4 worm cellular contexts compared by ENCODE assay signal in genomic region chrIII:1614412-1614811, ce11.
TF ChIP-seq lines count a peak whose summit lies in the region.

No protein-coding gene starts in this region.

TF ChIP-seq in whole organism, L1 larva, 84 proteins besides CTCF, POLR2A, EP300 and RAD21:
- peak; percentile 99 for TF ChIP-seq blmp-1 (tag; optimal IDR thresholded peaks at IDR 0.05; lab: Kevin White, UChicago)
- TF ChIP-seq nhr-28 (tag; optimal IDR thresholded peaks at IDR 0.05; lab: Kevin White, UChicago): no peak
TF ChIP-seq in whole organism, L1 larva: peak in this region for 1.

TF ChIP-seq in whole organism, L2 larva, 48 proteins besides CTCF, POLR2A, EP300 and RAD21:
- TF ChIP-seq nhr-237 (tag; optimal IDR thresholded peaks at IDR 0.05; lab: Kevin White, UChicago) (no peak), blmp-1 (tag; optimal IDR thresholded peaks at IDR 0.05; lab: Kevin White, UChicago; ENCODE audit: insufficient read depth) (peak; percentile 35), nhr-21 (tag; optimal IDR thresholded peaks at IDR 0.05; lab: Kevin White, UChicago) (no peak), F13H6.1 (tag; optimal IDR thresholded peaks at IDR 0.05; lab: Kevin White, UChicago) (no peak)

TF ChIP-seq in whole organism, L3 larva, 47 proteins besides CTCF, POLR2A, EP300 and RAD21:
- TF ChIP-seq ceh-9 (tag; optimal IDR thresholded peaks at IDR 0.05; lab: Kevin White, UChicago): no peak
- TF ChIP-seq ceh-82 (tag; optimal IDR thresholded peaks at IDR 0.05; lab: Kevin White, UChicago): no peak
- peak; percentile 1 for TF ChIP-seq nhr-23 (tag; optimal IDR thresholded peaks at IDR 0.05; lab: Kevin White, UChicago)
- TF ChIP-seq nhr-25 (tag; optimal IDR thresholded peaks at IDR 0.05; lab: Kevin White, UChicago): peak; percentile 1
- no peak for TF ChIP-seq elt-2 (tag; optimal IDR thresholded peaks at IDR 0.05; lab: Kevin White, UChicago)
- TF ChIP-seq tbx-2 (tag; optimal IDR thresholded peaks at IDR 0.05; lab: Kevin White, UChicago): no peak
- TF ChIP-seq aly-2 (tag; optimal IDR thresholded peaks at IDR 0.05; lab: Kevin White, UChicago): no peak
TF ChIP-seq in whole organism, L3 larva: peak in this region for 2.

TF ChIP-seq in whole organism, mixed stage, embryonic, 35 proteins besides CTCF, POLR2A, EP300 and RAD21:
- TF ChIP-seq blmp-1 (tag; optimal IDR thresholded peaks at IDR 0.05; lab: Kevin White, UChicago) (peak; percentile 62), nhr-28 (tag; optimal IDR thresholded peaks at IDR 0.05; lab: Kevin White, UChicago) (no peak), nhr-76 (tag; optimal IDR thresholded peaks at IDR 0.05; lab: Kevin White, UChicago) (no peak), tbx-8 (GFP tag; optimal IDR thresholded peaks at IDR 0.05; lab: Kevin White, UChicago) (no peak)

Comparison
In these comparisons a context has a peak if more than half of its experiments do, and no peak if none do; other contexts are left out.
1. Of the 22 proteins assayed by ChIP-seq in both whole organism, L1 larva and whole organism, L2 larva: peak only in whole organism, L1 larva: none; only in whole organism, L2 larva: none; in both: blmp-1; in neither: 21.